Worm (Caenorhabditis elegans): ENCODE results near the gene F46C5.6.

- TF ChIP-seq klf-2 (GFP tag; conservative IDR thresholded peaks at IDR 0.05) (no peak), cog-1 (tag; optimal IDR thresholded peaks at IDR 0.05) (no peak), flt-1 (GFP tag; IDR thresholded peaks at IDR 0.05) (no peak)
Observed at ce11 chrII:8822711-8823110, 21.6 kb downstream of the F46C5.6 start.

Data from whole organism, midembryonic.